Worm (Caenorhabditis elegans): ENCODE data around the gene igdb-3.

igdb-3 gene

ce11 chrX:6385185-6385584, at the start of gene igdb-3:
igdb-3 (plus strand) TSS chrX:6385485.
- no peak for TF ChIP-seq nhr-90 (tag; optimal IDR thresholded peaks at IDR 0.05; ENCODE audit: poor library complexity)
- TF ChIP-seq mdl-1 (tag; optimal IDR thresholded peaks at IDR 0.05): no peak
- no peak for TF ChIP-seq lir-3 (tag; optimal IDR thresholded peaks at IDR 0.05; ENCODE audit: poor library complexity)
- no peak for TF ChIP-seq ztf-4 (tag; optimal IDR thresholded peaks at IDR 0.05)
- TF ChIP-seq pag-3 (tag; optimal IDR thresholded peaks at IDR 0.05; ENCODE audit: borderline replicate concordance, insufficient read depth): no peak
- TF ChIP-seq unc-62 (GFP tag; optimal IDR thresholded peaks at IDR 0.05): no peak
- TF ChIP-seq egl-27 (tag; optimal IDR thresholded peaks at IDR 0.05): no peak
- no peak for TF ChIP-seq lin-35 (GFP tag; optimal IDR thresholded peaks at IDR 0.05)
- TF ChIP-seq irx-1 (tag; optimal IDR thresholded peaks at IDR 0.05): no peak

- TF ChIP-seq aly-2 (tag; optimal IDR thresholded peaks at IDR 0.05): no peak
- no peak for TF ChIP-seq ceh-90 (tag; optimal IDR thresholded peaks at IDR 0.05)
- TF ChIP-seq isw-1 (GFP tag; IDR thresholded peaks at IDR 0.05): no peak
- no peak for TF ChIP-seq egl-13 (tag; optimal IDR thresholded peaks at IDR 0.05)
- no peak for TF ChIP-seq vab-15 (tag; optimal IDR thresholded peaks at IDR 0.05)
- no peak for TF ChIP-seq nhr-19 (GFP tag; conservative IDR thresholded peaks at IDR 0.05)
- TF ChIP-seq nhr-12 (tag; optimal IDR thresholded peaks at IDR 0.05): no peak
- no peak for TF ChIP-seq swsn-7 (tag; optimal IDR thresholded peaks at IDR 0.05)
- TF ChIP-seq fkh-8 (tag; optimal IDR thresholded peaks at IDR 0.05): no peak
- TF ChIP-seq efl-3 (GFP tag; optimal IDR thresholded peaks at IDR 0.05): no peak
- no peak for TF ChIP-seq Y116A8C.19 (tag; optimal IDR thresholded peaks at IDR 0.05; ENCODE audit: borderline replicate concordance)
- TF ChIP-seq dpl-1 (GFP tag; optimal IDR thresholded peaks at IDR 0.05): no peak
- no peak for TF ChIP-seq sup-37 (GFP tag; optimal IDR thresholded peaks at IDR 0.05)
- no peak for TF ChIP-seq ztf-4 (tag; optimal IDR thresholded peaks at IDR 0.05)
- no peak for TF ChIP-seq hlh-17 (GFP tag; optimal IDR thresholded peaks at IDR 0.05; ENCODE audit: borderline replicate concordance)
These were observed 47.9 kb upstream of the igdb-3 start for ce11 chrX:6337338-6337737.

DNA sequence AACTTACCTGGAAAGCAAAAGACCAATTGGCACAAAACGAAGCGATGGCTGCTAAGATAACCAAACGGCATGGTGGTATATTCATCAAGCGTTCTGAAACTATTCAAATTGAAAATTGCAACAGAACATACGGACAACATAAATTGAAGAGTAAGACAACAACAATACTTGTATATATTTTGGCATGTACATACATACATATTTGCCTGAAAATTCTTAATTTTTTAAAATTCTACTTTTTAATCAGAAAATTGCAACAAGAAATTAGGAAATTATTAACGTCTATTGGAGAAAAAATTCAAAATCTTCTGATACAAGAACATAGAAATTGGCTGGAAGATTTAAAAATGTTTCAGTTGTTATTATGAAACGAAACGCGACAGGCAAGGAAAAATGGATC, 47.3 kb upstream of the igdb-3 start, which contains the start of gene C03B1.13:
Gene C03B1.13 (minus strand): TSS at position 101 of the 400 bp plus-strand sequence.
- TF ChIP-seq ceh-88 (GFP tag; IDR thresholded peaks at IDR 0.05) (no peak), isw-1 (GFP tag; IDR thresholded peaks at IDR 0.05) (no peak), ztf-11 (tag; optimal IDR thresholded peaks at IDR 0.05) (no peak), lsy-2 (tag; optimal IDR thresholded peaks at IDR 0.05) (no peak), nhr-71 (tag; optimal IDR thresholded peaks at IDR 0.05) (no peak), pag-3 (tag; optimal IDR thresholded peaks at IDR 0.05; ENCODE audit: borderline replicate concordance, insufficient read depth) (no peak), nhr-20 (tag; optimal IDR thresholded peaks at IDR 0.05) (no peak), unc-30 (tag; optimal IDR thresholded peaks at IDR 0.05) (no peak), hlh-4 (tag; optimal IDR thresholded peaks at IDR 0.05) (no peak), alr-1 (tag; optimal IDR thresholded peaks at IDR 0.05; ENCODE audit: borderline replicate concordance) (no peak), unc-130 (tag; optimal IDR thresholded peaks at IDR 0.05) (no peak), egl-13 (tag; optimal IDR thresholded peaks at IDR 0.05) (no peak), nhr-47 (tag; optimal IDR thresholded peaks at IDR 0.05) (no peak), ztf-4 (tag; optimal IDR thresholded peaks at IDR 0.05) (no peak), hpl-2 (GFP tag; optimal IDR thresholded peaks at IDR 0.05) (no peak), nhr-85 (tag) (no peak), nhr-12 (tag; optimal IDR thresholded peaks at IDR 0.05) (no peak)

DNA sequence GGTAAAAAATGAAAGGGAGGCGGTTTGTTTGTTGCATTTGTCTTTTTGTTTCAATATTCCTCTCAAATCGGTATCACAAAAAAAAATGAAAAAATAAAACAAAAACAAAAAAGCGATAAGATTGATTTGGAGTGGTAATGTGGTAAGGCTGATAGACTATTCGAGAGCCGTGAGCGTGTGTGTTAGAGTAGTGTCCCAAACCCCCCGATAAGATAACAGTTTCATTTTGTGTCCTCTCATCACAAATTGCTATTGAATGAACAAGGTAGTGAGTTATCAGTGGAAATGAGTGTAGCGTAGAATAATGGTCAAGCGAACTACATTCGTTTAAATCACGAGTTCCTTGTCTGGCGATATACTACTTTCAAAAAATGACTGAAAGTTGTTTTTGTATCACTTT, 46.8 kb upstream of the igdb-3 start:
- no peak for TF ChIP-seq C04F5.9 (tag; optimal IDR thresholded peaks at IDR 0.05)
- TF ChIP-seq nhr-20 (tag; optimal IDR thresholded peaks at IDR 0.05): peak; percentile 41
- TF ChIP-seq nhr-90 (tag; optimal IDR thresholded peaks at IDR 0.05; ENCODE audit: poor library complexity): peak; percentile 38
- no peak for TF ChIP-seq aha-1 (tag; optimal IDR thresholded peaks at IDR 0.05)
- peak; percentile 95 for TF ChIP-seq elt-2 (tag; optimal IDR thresholded peaks at IDR 0.05)
- TF ChIP-seq ztf-4 (tag; optimal IDR thresholded peaks at IDR 0.05): no peak
- no peak for TF ChIP-seq pax-3 (tag; optimal IDR thresholded peaks at IDR 0.05)
- no peak for TF ChIP-seq lin-39 (tag; optimal IDR thresholded peaks at IDR 0.05)
- TF ChIP-seq tlp-1 (tag; optimal IDR thresholded peaks at IDR 0.05): peak; percentile 15
- TF ChIP-seq irx-1 (tag; optimal IDR thresholded peaks at IDR 0.05): no peak
- peak; percentile 20 for TF ChIP-seq pqm-1 (tag; optimal IDR thresholded peaks at IDR 0.05)
- TF ChIP-seq nhr-85 (tag): no peak
- TF ChIP-seq xbp-1 (tag; optimal IDR thresholded peaks at IDR 0.05): no peak
- no peak for TF ChIP-seq nhr-237 (tag; optimal IDR thresholded peaks at IDR 0.05)
- peak in 1 of 2 experiments; percentile 45 for TF ChIP-seq lin-35 (GFP tag; optimal IDR thresholded peaks at IDR 0.05)
- TF ChIP-seq nhr-71 (tag; optimal IDR thresholded peaks at IDR 0.05): peak; percentile 15
- no peak for TF ChIP-seq nhr-84 (tag; optimal IDR thresholded peaks at IDR 0.05)
- no peak for TF ChIP-seq efl-1 (optimal IDR thresholded peaks at IDR 0.05)
- TF ChIP-seq efl-1 (GFP tag; optimal IDR thresholded peaks at IDR 0.05 in 1 of 2): peak in 1 of 2 experiments; percentile 38
